Worm (Caenorhabditis elegans): Measurements from ENCODE around the gene C33H5.1.

C33H5.1 gene

ce11 chrIV:7824649-7825048, 15.9 kb downstream of the C33H5.1 start:
- TF ChIP-seq ZK546.5 (tag; optimal IDR thresholded peaks at IDR 0.05) = no peak
- no peak for TF ChIP-seq lin-38 (GFP tag; IDR thresholded peaks at IDR 0.05)
- TF ChIP-seq Y5F2A.4 (GFP tag; optimal IDR thresholded peaks at IDR 0.05) = no peak
- no peak for TF ChIP-seq dmd-8 (GFP tag; IDR thresholded peaks at IDR 0.05)
- TF ChIP-seq egl-43 (GFP tag; IDR thresholded peaks at IDR 0.05) = no peak
- TF ChIP-seq jun-1 (tag; optimal IDR thresholded peaks at IDR 0.05) = no peak
- no peak for TF ChIP-seq hlh-11 (tag; optimal IDR thresholded peaks at IDR 0.05)
- TF ChIP-seq mdt-29 (GFP tag; IDR thresholded peaks at IDR 0.05) = no peak
- no peak for TF ChIP-seq ceh-62 (tag; optimal IDR thresholded peaks at IDR 0.05)
- TF ChIP-seq lim-7 (GFP tag; IDR thresholded peaks at IDR 0.05) = no peak
- no peak for TF ChIP-seq lsy-2 (tag; optimal IDR thresholded peaks at IDR 0.05)
- no peak for TF ChIP-seq dmd-6 (GFP tag; IDR thresholded peaks at IDR 0.05)
- no peak for TF ChIP-seq ces-1 (GFP tag; optimal IDR thresholded peaks at IDR 0.05)
- no peak for TF ChIP-seq mes-2 (tag; optimal IDR thresholded peaks at IDR 0.05; ENCODE audit: poor library complexity, severe bottlenecking)
- TF ChIP-seq duxl-1 (tag; optimal IDR thresholded peaks at IDR 0.05; ENCODE audit: poor library complexity) = no peak

- TF ChIP-seq hlh-11 (tag; optimal IDR thresholded peaks at IDR 0.05) (peak; percentile 60), nhr-102 (tag; optimal IDR thresholded peaks at IDR 0.05) (no peak), mxl-3 (GFP tag; optimal IDR thresholded peaks at IDR 0.05) (peak; percentile 25), zip-11 (GFP tag; IDR thresholded peaks at IDR 0.05) (no peak), hlh-30 (tag; optimal IDR thresholded peaks at IDR 0.05; ENCODE audit: insufficient read depth) (peak; percentile 61), set-16 (GFP tag; IDR thresholded peaks at IDR 0.05) (no peak), daf-16 (GFP tag; optimal IDR thresholded peaks at IDR 0.05) (no peak), daf-16 (tag; optimal IDR thresholded peaks at IDR 0.05) (peak; percentile 54), lin-38 (GFP tag; IDR thresholded peaks at IDR 0.05) (peak; percentile 11; the same call in 1 of the 2 replicates), dve-1 (tag; optimal IDR thresholded peaks at IDR 0.05; ENCODE audit: insufficient read depth) (peak; percentile 56), mes-2 (tag; optimal IDR thresholded peaks at IDR 0.05; ENCODE audit: poor library complexity, severe bottlenecking) (peak; percentile 10), pqm-1 (tag; optimal IDR thresholded peaks at IDR 0.05) (peak; percentile 33), nhr-28 (tag; optimal IDR thresholded peaks at IDR 0.05) (peak; percentile 2), zfp-3 (GFP tag; conservative IDR thresholded peaks at IDR 0.05) (no peak), mep-1 (tag; optimal IDR thresholded peaks at IDR 0.05) (no peak), unc-130 (GFP tag; optimal IDR thresholded peaks at IDR 0.05) (peak; percentile 12), cey-2 (tag; optimal IDR thresholded peaks at IDR 0.05; ENCODE audit: borderline replicate concordance, insufficient read depth) (no peak), dmd-6 (GFP tag; IDR thresholded peaks at IDR 0.05) (peak; percentile 36), daf-12 (tag; optimal IDR thresholded peaks at IDR 0.05) (no peak), Y75B8A.6 (GFP tag; IDR thresholded peaks at IDR 0.05) (no peak), unc-62 (GFP tag; optimal IDR thresholded peaks at IDR 0.05 in 1 of 2) (peak in 1 of 2 experiments; percentile 42), unc-62 (tag; optimal IDR thresholded peaks at IDR 0.05) (no peak), nhr-77 (tag; optimal IDR thresholded peaks at IDR 0.05) (no peak), lsy-2 (tag; optimal IDR thresholded peaks at IDR 0.05) (peak in 1 of 2 experiments; percentile 27)
Observed at ce11 chrIV:7829275-7829938, 20.7 kb downstream of the C33H5.1 start, which contains the start of gene C06A6.4. Gene C06A6.4 (minus strand): TSS chrIV:7829298.

- TF ChIP-seq sdz-12 (GFP tag; optimal IDR thresholded peaks at IDR 0.05) (no peak), ama-1 (optimal IDR thresholded peaks at IDR 0.05) (no peak), ctbp-1 (GFP tag; IDR thresholded peaks at IDR 0.05) (no peak), lin-13 (GFP tag; optimal IDR thresholded peaks at IDR 0.05) (no peak), fos-1 (tag; optimal IDR thresholded peaks at IDR 0.05) (no peak), nhr-28 (tag; optimal IDR thresholded peaks at IDR 0.05) (peak; percentile 7), lin-15B (tag; optimal IDR thresholded peaks at IDR 0.05) (no peak), nhr-77 (tag; optimal IDR thresholded peaks at IDR 0.05) (no peak), egl-43 (GFP tag; IDR thresholded peaks at IDR 0.05) (no peak), zfp-2 (tag; optimal IDR thresholded peaks at IDR 0.05) (no peak), daf-12 (tag; optimal IDR thresholded peaks at IDR 0.05) (no peak), nhr-25 (tag; optimal IDR thresholded peaks at IDR 0.05; ENCODE audit: borderline replicate concordance, insufficient read depth) (no peak), D1046.2 (GFP tag; IDR thresholded peaks at IDR 0.05) (no peak), nhr-102 (tag; optimal IDR thresholded peaks at IDR 0.05) (no peak), pqm-1 (tag; optimal IDR thresholded peaks at IDR 0.05) (peak; percentile 4), fkh-10 (GFP tag; optimal IDR thresholded peaks at IDR 0.05) (no peak), F10B5.3 (tag; optimal IDR thresholded peaks at IDR 0.05) (no peak), T20F7.1 (GFP tag; optimal IDR thresholded peaks at IDR 0.05) (no peak), egl-27 (tag; optimal IDR thresholded peaks at IDR 0.05) (no peak), set-16 (GFP tag; IDR thresholded peaks at IDR 0.05) (no peak)
Observed at ce11 chrIV:7830151-7830550, 21.4 kb downstream of the C33H5.1 start, which contains the start of gene mvb-12. Gene mvb-12 (plus strand): TSS chrIV:7830525.
